Worm (Caenorhabditis elegans): ENCODE results near the gene ZK546.19.
A peak's percentile ranks its signal among the peaks of the same experiment; 100 is the strongest.
"Not testable (repeated sequence)": the region's sequence is repeated elsewhere in the genome, so short reads cannot be mapped to it uniquely, and the experiment has no call there.

ZK546.19 gene

ce11 chrII:4941541-4942206 lies at the start of gene ZK546.19:
Gene ZK546.19 (plus strand): TSS chrII:4941726.
- no peak for TF ChIP-seq nhr-10 (tag; optimal IDR thresholded peaks at IDR 0.05)
- no peak for TF ChIP-seq mab-5 (tag; optimal IDR thresholded peaks at IDR 0.05)
- peak; percentile 2 for TF ChIP-seq crh-2 (tag; optimal IDR thresholded peaks at IDR 0.05)
- TF ChIP-seq Y55F3AM.14 (GFP tag; optimal IDR thresholded peaks at IDR 0.05): no peak
- no peak for TF ChIP-seq lin-11 (tag; optimal IDR thresholded peaks at IDR 0.05)
- peak; percentile 32 for TF ChIP-seq sma-9 (GFP tag; optimal IDR thresholded peaks at IDR 0.05)
- no peak for TF ChIP-seq sma-9 (tag; optimal IDR thresholded peaks at IDR 0.05)
- peak; percentile 7 for TF ChIP-seq unc-55 (GFP tag; optimal IDR thresholded peaks at IDR 0.05)
- TF ChIP-seq elt-1 (tag; optimal IDR thresholded peaks at IDR 0.05): peak; percentile 94
- TF ChIP-seq sem-4 (tag; optimal IDR thresholded peaks at IDR 0.05): peak; percentile 18
- TF ChIP-seq nhr-77 (tag; optimal IDR thresholded peaks at IDR 0.05): no peak
- TF ChIP-seq nhr-23 (tag; optimal IDR thresholded peaks at IDR 0.05): peak; percentile 3
- TF ChIP-seq nhr-6 (tag; optimal IDR thresholded peaks at IDR 0.05): no peak
- TF ChIP-seq ceh-16 (tag; optimal IDR thresholded peaks at IDR 0.05): peak; percentile 36
- peak; percentile 59 for TF ChIP-seq C34F6.9 (tag; optimal IDR thresholded peaks at IDR 0.05)
- peak in 1 of 2 experiments; percentile 43 for TF ChIP-seq lsy-2 (tag; optimal IDR thresholded peaks at IDR 0.05)
- TF ChIP-seq fos-1 (tag; optimal IDR thresholded peaks at IDR 0.05): peak; percentile 7
- TF ChIP-seq nhr-129 (tag; optimal IDR thresholded peaks at IDR 0.05): peak; percentile 64

- TF ChIP-seq crh-2 (tag; optimal IDR thresholded peaks at IDR 0.05): no peak
- no peak for TF ChIP-seq unc-39 (tag; optimal IDR thresholded peaks at IDR 0.05)
- no peak for TF ChIP-seq skn-1 (tag; optimal IDR thresholded peaks at IDR 0.05)
- no peak for TF ChIP-seq dmd-4 (tag; optimal IDR thresholded peaks at IDR 0.05)
- no peak for TF ChIP-seq sma-9 (GFP tag; optimal IDR thresholded peaks at IDR 0.05)
- TF ChIP-seq sma-9 (tag; optimal IDR thresholded peaks at IDR 0.05): no peak
- TF ChIP-seq ZK546.5 (tag; optimal IDR thresholded peaks at IDR 0.05): no peak
- TF ChIP-seq blmp-1 (tag; optimal IDR thresholded peaks at IDR 0.05; ENCODE audit: insufficient read depth): no peak
- TF ChIP-seq unc-55 (GFP tag; optimal IDR thresholded peaks at IDR 0.05): no peak
- no peak for TF ChIP-seq C34F6.9 (tag; optimal IDR thresholded peaks at IDR 0.05)
- no peak for TF ChIP-seq ztf-11 (tag; optimal IDR thresholded peaks at IDR 0.05)
These were observed 48.9 kb upstream of the ZK546.19 start, which contains the start of gene msp-33 for ce11 chrII:4892594-4892993. Gene msp-33 (minus strand): TSS chrII:4892694.

ce11 chrII:4898529-4898928 lies 43.0 kb upstream of the ZK546.19 start, which contains the start of gene msp-32:
Gene msp-32 (plus strand): TSS chrII:4898829.
- TF ChIP-seq snpc-4 (tag; optimal IDR thresholded peaks at IDR 0.05); sma-9 (GFP tag; optimal IDR thresholded peaks at IDR 0.05); sma-9 (tag; optimal IDR thresholded peaks at IDR 0.05); ZK546.5 (tag; optimal IDR thresholded peaks at IDR 0.05): not testable (repeated sequence)

- TF ChIP-seq ztf-4 (tag; optimal IDR thresholded peaks at IDR 0.05) (peak; percentile 82), fos-1 (tag; optimal IDR thresholded peaks at IDR 0.05) (no peak), unc-62 (GFP tag; optimal IDR thresholded peaks at IDR 0.05) (no peak), nhr-10 (tag; optimal IDR thresholded peaks at IDR 0.05) (no peak), alr-1 (tag; optimal IDR thresholded peaks at IDR 0.05) (no peak), elt-3 (tag; optimal IDR thresholded peaks at IDR 0.05) (no peak), ama-1 (optimal IDR thresholded peaks at IDR 0.05) (peak; percentile 62), unc-39 (tag; optimal IDR thresholded peaks at IDR 0.05) (no peak), dmd-4 (tag; optimal IDR thresholded peaks at IDR 0.05) (no peak), aly-2 (tag; optimal IDR thresholded peaks at IDR 0.05) (no peak), ceh-82 (tag; optimal IDR thresholded peaks at IDR 0.05) (no peak), mab-5 (tag; optimal IDR thresholded peaks at IDR 0.05) (no peak), lin-39 (tag; optimal IDR thresholded peaks at IDR 0.05) (no peak), C34F6.9 (tag; optimal IDR thresholded peaks at IDR 0.05) (peak; percentile 67), lsy-2 (tag; optimal IDR thresholded peaks at IDR 0.05) (peak in 1 of 2 experiments; percentile 74), mdl-1 (tag; optimal IDR thresholded peaks at IDR 0.05) (no peak), Y55F3AM.14 (GFP tag; optimal IDR thresholded peaks at IDR 0.05) (no peak), nhr-11 (tag; optimal IDR thresholded peaks at IDR 0.05) (no peak), crh-2 (tag; optimal IDR thresholded peaks at IDR 0.05) (peak; percentile 72), unc-55 (GFP tag; optimal IDR thresholded peaks at IDR 0.05) (peak; percentile 70), lin-13 (GFP tag; optimal IDR thresholded peaks at IDR 0.05) (peak; percentile 16), gmeb-1 (tag; optimal IDR thresholded peaks at IDR 0.05) (peak; percentile 15), nhr-129 (tag; optimal IDR thresholded peaks at IDR 0.05) (peak; percentile 2)
These were observed 39.5 kb upstream of the ZK546.19 start, which contains the start of gene R05F9.9 for ce11 chrII:4902035-4902434. Gene R05F9.9 (minus strand): TSS chrII:4902100.

Measured in whole organism, L2 larva.